Worm (Caenorhabditis elegans): Measurements from ENCODE around the gene jbts-14.

The jbts-14 gene

DNA sequence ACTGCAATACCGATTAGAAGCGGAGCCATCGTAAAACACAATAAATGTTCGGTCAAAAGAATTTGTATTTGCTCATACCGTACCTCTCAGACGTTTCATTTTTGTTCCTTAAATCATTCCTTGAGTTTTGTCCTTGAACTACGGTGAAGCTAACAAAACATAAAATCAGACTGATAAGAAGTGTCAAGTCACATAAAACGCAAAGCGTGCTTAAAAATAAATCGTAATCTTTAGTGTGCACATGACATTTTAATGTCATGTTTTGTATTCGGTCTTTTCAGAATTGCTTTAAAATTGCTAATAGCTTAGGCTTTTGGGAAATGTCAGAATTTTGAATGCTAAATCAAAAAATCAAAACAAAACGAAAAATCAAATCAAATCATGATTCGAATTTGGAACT is 8.6 kb downstream of the jbts-14 start:
- peak; percentile 11 for TF ChIP-seq unc-62 (GFP tag; optimal IDR thresholded peaks at IDR 0.05)
- no peak for TF ChIP-seq hlh-26 (GFP tag; conservative IDR thresholded peaks at IDR 0.05)
- TF ChIP-seq hmg-1.2 (GFP tag; IDR thresholded peaks at IDR 0.05), result no peak
- no peak for TF ChIP-seq ztf-26 (tag; optimal IDR thresholded peaks at IDR 0.05)
- TF ChIP-seq nfya-1 (tag; optimal IDR thresholded peaks at IDR 0.05; ENCODE audit: borderline replicate concordance, insufficient read depth), result no peak
- TF ChIP-seq pbrm-1 (GFP tag; IDR thresholded peaks at IDR 0.05), result no peak
- TF ChIP-seq nfya-2 (GFP tag; IDR thresholded peaks at IDR 0.05), result no peak
- no peak for TF ChIP-seq D2030.7 (GFP tag; IDR thresholded peaks at IDR 0.05)
- TF ChIP-seq lsy-27 (tag; optimal IDR thresholded peaks at IDR 0.05; ENCODE audit: borderline replicate concordance, insufficient read depth), result no peak
- no peak for TF ChIP-seq Y95B8A.8 (GFP tag; IDR thresholded peaks at IDR 0.05)
- TF ChIP-seq dox-1 (GFP tag; IDR thresholded peaks at IDR 0.05), result no peak
- TF ChIP-seq cebp-1 (GFP tag; IDR thresholded peaks at IDR 0.05), result no peak
- peak; percentile 25 for TF ChIP-seq cebp-1 (tag; optimal IDR thresholded peaks at IDR 0.05)
- TF ChIP-seq cebp-2 (GFP tag; IDR thresholded peaks at IDR 0.05), result no peak
- TF ChIP-seq B0336.3 (GFP tag; IDR thresholded peaks at IDR 0.05), result no peak
- peak; percentile 72 for TF ChIP-seq nhr-80 (tag; optimal IDR thresholded peaks at IDR 0.05)
- no peak for TF ChIP-seq repo-1 (tag; optimal IDR thresholded peaks at IDR 0.05)
- no peak for TF ChIP-seq K11D2.4 (GFP tag; IDR thresholded peaks at IDR 0.05)
- no peak for TF ChIP-seq F33H1.4 (GFP tag; IDR thresholded peaks at IDR 0.05)

DNA sequence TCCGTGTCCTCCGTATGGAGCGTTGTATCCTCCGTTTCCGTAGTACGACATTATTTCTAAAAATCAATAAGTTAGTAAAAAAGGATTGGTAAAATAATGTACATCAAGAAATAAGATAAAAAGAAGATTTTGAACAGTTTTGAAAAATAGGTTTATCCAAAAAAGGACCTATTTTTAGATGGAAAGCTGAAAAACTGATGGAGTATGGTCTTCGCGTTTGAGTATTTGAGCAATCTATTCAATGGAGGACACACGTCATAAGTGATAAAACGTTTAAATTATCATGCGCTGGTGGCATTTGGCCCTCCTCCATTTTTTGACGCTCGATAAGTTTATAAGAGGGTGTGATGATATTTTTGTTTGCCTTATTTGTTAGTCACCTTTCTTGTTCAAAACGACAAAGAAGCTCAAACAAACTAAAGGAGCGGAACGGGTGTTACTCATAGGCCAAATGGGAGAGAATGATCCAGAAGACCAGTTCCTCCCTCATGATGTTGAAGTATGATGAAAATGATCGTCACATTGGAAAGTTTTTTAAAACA is 9.7 kb downstream of the jbts-14 start, which contains the start of gene F53A9.6:
TSS of gene F53A9.6 (minus strand) at position 51 of the 542 bp plus-strand sequence.
- TF ChIP-seq attf-5 (GFP tag; optimal IDR thresholded peaks at IDR 0.05), result no peak
- peak; percentile 4 for TF ChIP-seq nhr-80 (tag; optimal IDR thresholded peaks at IDR 0.05)

- TF ChIP-seq nhr-80 (tag; optimal IDR thresholded peaks at IDR 0.05) (peak; percentile 5), Y53G8AR.9 (GFP tag; conservative IDR thresholded peaks at IDR 0.05) (no peak)
Observed at ce11 chrX:8714845-8715244, 10.7 kb downstream of the jbts-14 start.

- TF ChIP-seq dpff-1 (tag; optimal IDR thresholded peaks at IDR 0.05), result no peak
- no peak for TF ChIP-seq ceh-91 (GFP tag; IDR thresholded peaks at IDR 0.05)
- TF ChIP-seq somi-1 (GFP tag; optimal IDR thresholded peaks at IDR 0.05), result no peak
- no peak for TF ChIP-seq zfh-2 (GFP tag; conservative IDR thresholded peaks at IDR 0.05)
- no peak for TF ChIP-seq attf-6 (GFP tag; IDR thresholded peaks at IDR 0.05)
- TF ChIP-seq hlh-26 (GFP tag; conservative IDR thresholded peaks at IDR 0.05), result no peak
- TF ChIP-seq hmg-1.2 (GFP tag; IDR thresholded peaks at IDR 0.05), result no peak
- no peak for TF ChIP-seq ztf-25 (GFP tag; IDR thresholded peaks at IDR 0.05)
- TF ChIP-seq hrde-1 (tag; optimal IDR thresholded peaks at IDR 0.05; ENCODE audit: borderline replicate concordance), result no peak
- no peak for TF ChIP-seq lin-26 (GFP tag; IDR thresholded peaks at IDR 0.05)
- no peak for TF ChIP-seq madf-6 (GFP tag; IDR thresholded peaks at IDR 0.05)
- TF ChIP-seq cebp-1 (GFP tag; IDR thresholded peaks at IDR 0.05), result no peak
- no peak for TF ChIP-seq cebp-1 (tag; optimal IDR thresholded peaks at IDR 0.05)
- TF ChIP-seq nhr-120 (GFP tag; IDR thresholded peaks at IDR 0.05), result no peak
- no peak for TF ChIP-seq ceh-100 (GFP tag; IDR thresholded peaks at IDR 0.05)
- no peak for TF ChIP-seq K12H6.12 (tag; optimal IDR thresholded peaks at IDR 0.05)
- TF ChIP-seq D2030.7 (GFP tag; IDR thresholded peaks at IDR 0.05), result no peak
- no peak for TF ChIP-seq dpl-1 (GFP tag; optimal IDR thresholded peaks at IDR 0.05)
- no peak for TF ChIP-seq sdz-38 (tag; optimal IDR thresholded peaks at IDR 0.05)
- no peak for TF ChIP-seq attf-3 (GFP tag; conservative IDR thresholded peaks at IDR 0.05)
- no peak for TF ChIP-seq mes-4 (tag; optimal IDR thresholded peaks at IDR 0.05)
Observed at ce11 chrX:8716822-8717221, 12.7 kb downstream of the jbts-14 start, which contains the start of gene F53A9.7. TSS of gene F53A9.7 (minus strand) at chrX:8716922.
